Fruit fly (Drosophila melanogaster) whole organism, embryonic: Measurements from ENCODE around the gene goe.
A peak's percentile ranks its signal among the peaks of the same experiment; 100 is the strongest.

Source experiments
- Asciz ChIP-seq: fragments of 200-800 bp; sonication (Bioruptor generic); optimal IDR thresholded peaks from 2 replicates; lab custom pipeline; 2017; ENCODE audit warnings: missing biosample characterization, mild to moderate bottlenecking, missing genetic modification characterization, missing genetic modification reagents
- Blimp-1 ChIP-seq: fragments of 200-800 bp; sonication (Bioruptor generic); optimal IDR thresholded peaks from 3 replicates; lab custom pipeline; 2018; ENCODE audit warnings: missing biosample characterization, missing genetic modification characterization, mild to moderate bottlenecking, moderate library complexity, missing genetic modification reagents
- CG10543 ChIP-seq: fragments of 200-800 bp; sonication (Bioruptor generic); optimal IDR thresholded peaks from 3 replicates; lab custom pipeline; 2017; ENCODE audit warnings: missing biosample characterization, mild to moderate bottlenecking, missing genetic modification characterization, moderate library complexity
- CG11398 ChIP-seq: fragments of 200-800 bp; sonication (Bioruptor generic); optimal IDR thresholded peaks from 2 replicates; lab custom pipeline; 2016; ENCODE audit warnings: missing biosample characterization, missing genetic modification characterization
- CG12391 ChIP-seq: fragments of 200-800 bp; sonication (Bioruptor generic); optimal IDR thresholded peaks from 3 replicates; lab custom pipeline; 2018; ENCODE audit warnings: missing biosample characterization, mild to moderate bottlenecking, missing genetic modification characterization, moderate library complexity
- CG13287 ChIP-seq: fragments of 200-800 bp; sonication (Bioruptor generic); IDR thresholded peaks from 2 replicates; pipeline ENCODE4 v1.3.6; 2022; ENCODE audit warnings: missing biosample characterization, missing genetic modification characterization; ENCODE audit not compliant: partially characterized antibody
- CG13424 ChIP-seq: fragments of 200-800 bp; sonication (Bioruptor generic); optimal IDR thresholded peaks from 2 replicates; lab custom pipeline; 2019; ENCODE audit warnings: missing biosample characterization, mild to moderate bottlenecking, missing genetic modification characterization, moderate library complexity
- CG17186 ChIP-seq: fragments of 200-800 bp; sonication (Bioruptor generic); optimal IDR thresholded peaks from 3 replicates; lab custom pipeline; 2017; ENCODE audit warnings: missing biosample characterization, missing genetic modification reagents, missing genetic modification characterization
- CG31441 ChIP-seq: fragments of 200-800 bp; sonication (Bioruptor generic); IDR thresholded peaks from 2 replicates; pipeline ENCODE4 v1.3.6; 2022; ENCODE audit warnings: missing biosample characterization, missing genetic modification characterization
- CG32772 ChIP-seq: fragments of 200-800 bp; sonication (Bioruptor generic); IDR thresholded peaks from 2 replicates; pipeline ENCODE4 v1.3.6; 2022; ENCODE audit warnings: missing biosample characterization, missing genetic modification characterization
- CG4707 ChIP-seq: fragments of 200-800 bp; sonication (Bioruptor generic); optimal IDR thresholded peaks from 2 replicates; lab custom pipeline; 2018; ENCODE audit warnings: missing biosample characterization, mild to moderate bottlenecking, missing genetic modification characterization, moderate library complexity
- CG4730 ChIP-seq: fragments of 200-800 bp; sonication (Bioruptor generic); IDR thresholded peaks from 2 replicates; pipeline ENCODE4 v1.3.6; 2022; ENCODE audit warnings: missing biosample characterization, missing genetic modification characterization
- CG6654 ChIP-seq: fragments of 200-800 bp; sonication (Bioruptor generic); optimal IDR thresholded peaks from 2 replicates; lab custom pipeline; 2017; ENCODE audit warnings: missing biosample characterization, mild to moderate bottlenecking, missing genetic modification characterization
- CG6683 ChIP-seq: fragments of 200-800 bp; sonication (Bioruptor generic); optimal IDR thresholded peaks from 2 replicates; lab custom pipeline; 2017; ENCODE audit warnings: missing biosample characterization, mild to moderate bottlenecking, missing genetic modification characterization, missing genetic modification reagents
- CG9609 ChIP-seq: fragments of 200-800 bp; sonication (Bioruptor generic); optimal IDR thresholded peaks from 3 replicates; lab custom pipeline; 2016; ENCODE audit warnings: missing biosample characterization, missing genetic modification characterization
- CG9727 ChIP-seq: fragments of 200-800 bp; sonication (Bioruptor generic); optimal IDR thresholded peaks from 3 replicates; lab custom pipeline; 2017; ENCODE audit warnings: missing biosample characterization, mild to moderate bottlenecking, missing genetic modification characterization
- D19B ChIP-seq: fragments of 200-800 bp; sonication (Bioruptor generic); optimal IDR thresholded peaks from 2 replicates; lab custom pipeline; 2017; ENCODE audit warnings: missing biosample characterization, mild to moderate bottlenecking, missing genetic modification characterization
- Doc3 ChIP-seq: fragments of 200-800 bp; sonication (Bioruptor generic); IDR thresholded peaks from 3 replicates; pipeline ENCODE4 v1.3.6; 2022; ENCODE audit warnings: missing biosample characterization, missing genetic modification characterization; ENCODE audit not compliant: partially characterized antibody
- GATAe ChIP-seq: fragments of 200-800 bp; sonication (Bioruptor generic); conservative IDR thresholded peaks from 2 replicates; pipeline ENCODE4 v1.3.6; 2022; ENCODE audit warnings: missing biosample characterization, missing genetic modification characterization
- Kr ChIP-seq: fragments of 200-800 bp; sonication (Bioruptor generic); optimal IDR thresholded peaks from 2 replicates; lab custom pipeline; 2017; ENCODE audit warnings: missing biosample characterization, mild to moderate bottlenecking, missing genetic modification characterization
- MESR4 ChIP-seq: fragments of 200-800 bp; sonication (Bioruptor generic); optimal IDR thresholded peaks from 2 replicates; lab custom pipeline; 2018; ENCODE audit warnings: missing biosample characterization, mild to moderate bottlenecking, missing genetic modification characterization, moderate library complexity
- MTF-1 ChIP-seq: fragments of 200-800 bp; sonication (Bioruptor generic); optimal IDR thresholded peaks from 2 replicates; lab custom pipeline; 2018; ENCODE audit warnings: missing biosample characterization, mild to moderate bottlenecking, missing genetic modification characterization, borderline replicate concordance
- Med ChIP-seq: fragments of 200-800 bp; sonication (Bioruptor generic); peaks from one replicate; lab custom pipeline; 2016; ENCODE audit warnings: missing biosample characterization, missing genetic modification characterization, mild to moderate bottlenecking, inconsistent platforms, moderate library complexity
- NC2α ChIP-seq: fragments of 200-800 bp; sonication (Bioruptor generic); optimal IDR thresholded peaks from 2 replicates; lab custom pipeline; 2016; ENCODE audit warnings: missing biosample characterization, missing genetic modification characterization
- Nf-YC ChIP-seq: fragments of 200-800 bp; optimal IDR thresholded peaks from 3 replicates; lab custom pipeline; 2019; ENCODE audit warnings: missing biosample characterization, mild to moderate bottlenecking, missing genetic modification characterization, moderate library complexity
- Oaz ChIP-seq: fragments of 200-800 bp; sonication (Bioruptor generic); IDR thresholded peaks from 2 replicates; pipeline ENCODE4 v1.3.6; 2022; ENCODE audit warnings: missing biosample characterization, missing genetic modification characterization
- Rx ChIP-seq: fragments of 200-800 bp; sonication (Bioruptor generic); IDR thresholded peaks from 2 replicates; pipeline ENCODE4 v1.3.6; 2022; ENCODE audit warnings: missing biosample characterization, missing genetic modification characterization
- Sry-β ChIP-seq: fragments of 200-800 bp; sonication (Bioruptor generic); optimal IDR thresholded peaks from 2 replicates; lab custom pipeline; 2018; ENCODE audit warnings: missing biosample characterization, mild to moderate bottlenecking, missing genetic modification characterization, moderate library complexity
- abd-A ChIP-seq: fragments of 200-800 bp; sonication (Bioruptor generic); optimal IDR thresholded peaks from 3 replicates; lab custom pipeline; 2019; ENCODE audit warnings: missing biosample characterization, mild to moderate bottlenecking, missing genetic modification characterization, moderate library complexity
- ci ChIP-seq: fragments of 200-800 bp; sonication (Bioruptor generic); IDR thresholded peaks from 3 replicates; pipeline ENCODE4 v1.3.6; 2022; ENCODE audit warnings: missing biosample characterization, missing genetic modification characterization
- crol ChIP-seq: fragments of 200-800 bp; sonication (Bioruptor generic); IDR thresholded peaks from 2 replicates; pipeline ENCODE4 v1.3.6; 2022; ENCODE audit warnings: missing biosample characterization, missing genetic modification characterization
- dati ChIP-seq: fragments of 200-800 bp; sonication (Bioruptor generic); IDR thresholded peaks from 2 replicates; pipeline ENCODE4 v1.3.6; 2022; ENCODE audit warnings: missing biosample characterization, missing genetic modification characterization
- esg ChIP-seq: fragments of 200-800 bp; sonication (Bioruptor generic); conservative IDR thresholded peaks from 2 replicates; pipeline ENCODE4 v1.3.6; 2022; ENCODE audit warnings: missing biosample characterization, missing genetic modification characterization
- ewg ChIP-seq: fragments of 200-800 bp; sonication (Bioruptor generic); optimal IDR thresholded peaks from 3 replicates; lab custom pipeline; 2017; ENCODE audit warnings: mild to moderate bottlenecking, missing biosample characterization, missing genetic modification reagents, missing genetic modification characterization
- exex ChIP-seq: fragments of 200-800 bp; sonication (Bioruptor generic); optimal IDR thresholded peaks from 4 replicates; lab custom pipeline; 2018; ENCODE audit warnings: missing biosample characterization, mild to moderate bottlenecking, missing genetic modification characterization, moderate library complexity
- grn ChIP-seq: fragments of 200-800 bp; sonication (Bioruptor generic); optimal IDR thresholded peaks from 3 replicates; lab custom pipeline; 2017; ENCODE audit warnings: missing biosample characterization, missing genetic modification characterization
- kay ChIP-seq: fragments of 200-800 bp; sonication (Bioruptor generic); optimal IDR thresholded peaks from 2 replicates; lab custom pipeline; 2016; ENCODE audit warnings: missing biosample characterization, missing genetic modification characterization
- lab ChIP-seq: fragments of 200-800 bp; sonication (Bioruptor generic); optimal IDR thresholded peaks from 3 replicates; lab custom pipeline; 2017; ENCODE audit warnings: missing biosample characterization, missing genetic modification characterization, mild to moderate bottlenecking, moderate library complexity, missing genetic modification reagents
- onecut ChIP-seq: fragments of 200-800 bp; sonication (Bioruptor generic); IDR thresholded peaks from 2 replicates; pipeline ENCODE4 v1.3.6; 2022; ENCODE audit warnings: missing biosample characterization, missing genetic modification characterization
- org-1 ChIP-seq: fragments of 200-800 bp; sonication (Bioruptor generic); optimal IDR thresholded peaks from 2 replicates; lab custom pipeline; 2017; ENCODE audit warnings: missing biosample characterization, missing genetic modification characterization
- pfk ChIP-seq: fragments of 200-800 bp; sonication (Bioruptor generic); optimal IDR thresholded peaks from 2 replicates; lab custom pipeline; 2018; ENCODE audit warnings: missing biosample characterization, mild to moderate bottlenecking, missing genetic modification characterization, moderate library complexity
- row ChIP-seq: fragments of 200-800 bp; sonication (Bioruptor generic); IDR thresholded peaks from 3 replicates; pipeline ENCODE4 v1.3.6; 2022; ENCODE audit warnings: missing biosample characterization, missing genetic modification characterization
- shn ChIP-seq: fragments of 200-800 bp; sonication (Bioruptor generic); optimal IDR thresholded peaks from 3 replicates; lab custom pipeline; 2016; ENCODE audit warnings: missing biosample characterization, missing genetic modification characterization
- stc ChIP-seq: fragments of 200-800 bp; sonication (Bioruptor generic); IDR thresholded peaks from 2 replicates; pipeline ENCODE4 v1.3.6; 2022; ENCODE audit warnings: missing biosample characterization, missing genetic modification characterization
- sug ChIP-seq: fragments of 200-800 bp; optimal IDR thresholded peaks from 2 replicates; lab custom pipeline; 2019; ENCODE audit warnings: missing biosample characterization, mild to moderate bottlenecking, missing genetic modification characterization, moderate library complexity

goe gene

dm6 chrX:16703747-16704146, 48.0 kb downstream of the goe start, which contains the start of the genes CG9673 and CG4653 (continued):
- no peak for TF ChIP-seq ewg
- no peak for TF ChIP-seq onecut
- no peak for TF ChIP-seq ci (GFP tag; lab: Robert Waterston, UW)
- no peak for TF ChIP-seq dati (GFP tag; lab: Robert Waterston, UW)
- TF ChIP-seq CG11398 (GFP tag; lab: Kevin White, UChicago), result no peak
- no peak for TF ChIP-seq shn (GFP tag; lab: Kevin White, UChicago)
- TF ChIP-seq CG9727 (GFP tag; lab: Kevin White, UChicago), result no peak
- no peak for TF ChIP-seq Blimp-1 (GFP tag; lab: Kevin White, UChicago)
- no peak for TF ChIP-seq row (GFP tag; lab: Robert Waterston, UW)
- no peak for TF ChIP-seq CG4707 (GFP tag; lab: Kevin White, UChicago)
- TF ChIP-seq D19B (GFP tag; lab: Kevin White, UChicago), result no peak
- peak; percentile 51 for TF ChIP-seq sug (tag; lab: Kevin White, UChicago)
- TF ChIP-seq kay (GFP tag; lab: Kevin White, UChicago), result no peak
- no peak for TF ChIP-seq CG9609 (GFP tag; lab: Kevin White, UChicago)
- no peak for TF ChIP-seq crol (GFP tag; lab: Robert Waterston, UW)
- TF ChIP-seq Sry-β, result no peak
- peak; percentile 12 for TF ChIP-seq CG10543 (GFP tag; lab: Kevin White, UChicago)
- TF ChIP-seq CG32772 (GFP tag; lab: Robert Waterston, UW), result no peak
- peak; percentile 50 for TF ChIP-seq grn
- peak; percentile 6 for TF ChIP-seq Med (GFP tag; lab: Kevin White, UChicago)
- TF ChIP-seq CG17186 (GFP tag; lab: Kevin White, UChicago), result no peak
- TF ChIP-seq org-1 (GFP tag; lab: Kevin White, UChicago), result no peak
- no peak for TF ChIP-seq CG6654
- no peak for TF ChIP-seq Kr (GFP tag; lab: Kevin White, UChicago)

- TF ChIP-seq exex (peak; percentile 61), GATAe (peak; percentile 46), MESR4 (GFP tag; lab: Kevin White, UChicago) (no peak), grn (peak; percentile 35), sug (tag; lab: Kevin White, UChicago) (peak; percentile 9)
Measured at dm6 chrX:16701941-16702340, 49.8 kb downstream of the goe start, which contains the start of gene sphe. Gene sphe (minus strand): TSS chrX:16701972.

- TF ChIP-seq Oaz (GFP tag; lab: Robert Waterston, UW), result no peak
- TF ChIP-seq Nf-YC (tag; lab: Kevin White, UChicago), result no peak
- TF ChIP-seq Doc3 (GFP tag; lab: Robert Waterston, UW), result no peak
- no peak for TF ChIP-seq esg (GFP tag; lab: Robert Waterston, UW)
- TF ChIP-seq CG13287 (GFP tag; lab: Robert Waterston, UW), result no peak
- TF ChIP-seq CG12391 (tag; lab: Kevin White, UChicago), result no peak
- no peak for TF ChIP-seq lab
- TF ChIP-seq CG4730, result no peak
- TF ChIP-seq abd-A (tag; lab: Kevin White, UChicago), result no peak
- no peak for TF ChIP-seq CG13424
- TF ChIP-seq pfk (GFP tag; lab: Kevin White, UChicago), result no peak
- no peak for TF ChIP-seq Rx (GFP tag; lab: Robert Waterston, UW)
- no peak for TF ChIP-seq NC2α
- no peak for TF ChIP-seq CG31441
- no peak for TF ChIP-seq onecut
- no peak for TF ChIP-seq CG6683 (GFP tag; lab: Kevin White, UChicago)
- no peak for TF ChIP-seq MTF-1 (GFP tag; lab: Kevin White, UChicago)
- no peak for TF ChIP-seq stc (GFP tag; lab: Robert Waterston, UW)
- TF ChIP-seq Asciz (GFP tag; lab: Kevin White, UChicago), result no peak
- TF ChIP-seq, all 482 proteins: peak for 0
Measured at dm6 chrX:16700070-16700469, 51.6 kb downstream of the goe start, which contains the start of gene CG9676. Gene CG9676 (minus strand): TSS chrX:16700170.
